Worm (Caenorhabditis elegans): ENCODE data around the gene T19C4.1.

DNA sequence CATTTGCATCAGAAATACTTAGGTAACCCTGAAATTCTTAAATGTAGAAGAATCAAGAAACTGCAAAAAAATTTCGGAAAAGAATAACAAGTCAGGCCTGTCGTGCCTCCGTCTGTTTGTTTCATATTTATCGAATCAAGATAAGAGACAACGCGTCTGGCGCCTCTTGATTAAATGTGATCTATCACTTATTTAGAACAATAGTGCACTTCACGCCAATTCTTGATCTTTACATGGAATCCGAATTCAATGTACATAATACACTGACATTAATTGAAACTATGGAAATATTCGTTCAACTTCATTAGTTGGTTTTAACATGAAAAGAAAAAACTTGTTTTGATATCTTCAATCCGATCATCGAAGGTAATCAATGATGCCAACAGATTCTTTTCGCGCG lies 27.0 kb upstream of the T19C4.1 start, which contains the start of gene mboa-2:
- TF ChIP-seq zag-1 (tag; optimal IDR thresholded peaks at IDR 0.05) (no peak), ama-1 (optimal IDR thresholded peaks at IDR 0.05) (peak; percentile 57), fos-1 (tag; optimal IDR thresholded peaks at IDR 0.05) (no peak), blmp-1 (tag; optimal IDR thresholded peaks at IDR 0.05) (no peak), elt-3 (tag; optimal IDR thresholded peaks at IDR 0.05) (no peak), sox-4 (tag; optimal IDR thresholded peaks at IDR 0.05) (no peak), dsc-1 (tag; optimal IDR thresholded peaks at IDR 0.05) (no peak), unc-86 (tag; optimal IDR thresholded peaks at IDR 0.05) (no peak), pqm-1 (tag; optimal IDR thresholded peaks at IDR 0.05) (no peak), nhr-237 (tag; optimal IDR thresholded peaks at IDR 0.05) (no peak), unc-130 (tag; optimal IDR thresholded peaks at IDR 0.05) (no peak), lin-15B (tag; optimal IDR thresholded peaks at IDR 0.05) (no peak), unc-62 (GFP tag; optimal IDR thresholded peaks at IDR 0.05) (no peak)

All from whole organism, L1 larva.